Fruit fly (Drosophila melanogaster) whole organism, pupa: ENCODE results near the gene Osi18.

Source experiments
- CG15710 ChIP-seq: fragments of 200-800 bp; sonication (Bioruptor generic); optimal IDR thresholded peaks from 2 replicates; lab custom pipeline; 2018; ENCODE audit warnings: missing biosample characterization, mild to moderate bottlenecking, missing genetic modification characterization, moderate library complexity
- CG17806 ChIP-seq: fragments of 200-800 bp; sonication (Bioruptor generic); optimal IDR thresholded peaks from 2 replicates; lab custom pipeline; 2018; ENCODE audit warnings: missing biosample characterization, mild to moderate bottlenecking, missing genetic modification characterization, moderate library complexity
- CG32121 ChIP-seq: fragments of 200-800 bp; sonication (Bioruptor generic); IDR thresholded peaks from 2 replicates; pipeline ENCODE4 v1.3.6; 2022; ENCODE audit warnings: missing biosample characterization, missing genetic modification characterization
- CG8301 ChIP-seq: fragments of 200-800 bp; sonication (Bioruptor generic); optimal IDR thresholded peaks from 2 replicates; lab custom pipeline; 2018; ENCODE audit warnings: missing biosample characterization, mild to moderate bottlenecking, missing genetic modification characterization
- CG9948 ChIP-seq: fragments of 200-800 bp; sonication (Bioruptor generic); optimal IDR thresholded peaks from 2 replicates; lab custom pipeline; 2018; ENCODE audit warnings: missing biosample characterization, mild to moderate bottlenecking, missing genetic modification characterization, moderate library complexity
- D1 ChIP-seq: fragments of 200-800 bp; sonication (Bioruptor generic); optimal IDR thresholded peaks from 2 replicates; lab custom pipeline; 2018; ENCODE audit warnings: missing biosample characterization, mild to moderate bottlenecking, missing genetic modification characterization, moderate library complexity
- Snoo ChIP-seq: fragments of 200-800 bp; sonication (Bioruptor generic); optimal IDR thresholded peaks from 3 replicates; lab custom pipeline; 2017; ENCODE audit warnings: missing biosample characterization, mild to moderate bottlenecking, missing genetic modification characterization, inconsistent platforms
- gl ChIP-seq: fragments of 200-800 bp; sonication (Bioruptor generic); optimal IDR thresholded peaks from 2 replicates; lab custom pipeline; 2018; ENCODE audit warnings: missing biosample characterization, mild to moderate bottlenecking, missing genetic modification characterization

- TF ChIP-seq CG32121 (GFP tag; lab: Robert Waterston, UW) (no peak), CG9948 (no peak), gl (no peak), CG8301 (no peak), CG15710 (tag; lab: Kevin White, UChicago) (no peak), D1 (tag; lab: Kevin White, UChicago) (no peak), Snoo (no peak), CG17806 (tag; lab: Kevin White, UChicago) (no peak)
Observed at dm6 chr3R:6380129-6380528, 50.1 kb downstream of the Osi18 start, which contains the start of the genes CG1024 and TfIIFalpha.
